Worm (Caenorhabditis elegans) whole organism, late embryonic: ENCODE data around the gene lim-6.
A peak's percentile ranks its signal among the peaks of the same experiment; 100 is the strongest.

Experiments
- C08G9.2 ChIP-seq: sonication (generic microtip); optimal IDR thresholded peaks from 2 replicates; lab custom pipeline; 2016; ENCODE audit warnings: mild to moderate bottlenecking, missing genetic modification characterization, moderate library complexity, missing compliant biosample characterization
- F13H6.1 ChIP-seq: sonication (generic microtip); optimal IDR thresholded peaks from 2 replicates; lab custom pipeline; 2016; ENCODE audit warnings: missing genetic modification characterization, missing compliant biosample characterization
- K02D7.2 ChIP-seq: sonication (generic microtip); optimal IDR thresholded peaks from 2 replicates; lab custom pipeline; 2017; ENCODE audit warnings: mild to moderate bottlenecking, missing genetic modification characterization, missing compliant biosample characterization
- ama-1 ChIP-seq: fragments of 150-350 bp; optimal IDR thresholded peaks from 2 replicates; lab custom pipeline; 2014
- ceh-14 ChIP-seq: sonication (generic microtip); optimal IDR thresholded peaks from 2 replicates; lab custom pipeline; 2016; ENCODE audit warnings: missing genotype, missing genetic modification characterization, missing compliant biosample characterization
- ceh-18 ChIP-seq: sonication (generic microtip); optimal IDR thresholded peaks from 2 replicates; lab custom pipeline; 2016; ENCODE audit warnings: missing genetic modification characterization, missing compliant biosample characterization
- ceh-19 ChIP-seq: fragments of 200-800 bp; sonication (Bioruptor generic); optimal IDR thresholded peaks from 2 replicates; lab custom pipeline; 2018; ENCODE audit warnings: mild to moderate bottlenecking, missing genetic modification characterization, missing compliant biosample characterization
- ceh-2 ChIP-seq: sonication (generic microtip); optimal IDR thresholded peaks from 2 replicates; lab custom pipeline; 2016; ENCODE audit warnings: missing genotype, missing genetic modification characterization, missing compliant biosample characterization
- ceh-24 ChIP-seq: sonication (generic microtip); optimal IDR thresholded peaks from 2 replicates; lab custom pipeline; 2016; ENCODE audit warnings: mild to moderate bottlenecking, missing genetic modification characterization, missing compliant biosample characterization
- ceh-31 ChIP-seq: sonication (generic microtip); optimal IDR thresholded peaks from 2 replicates; lab custom pipeline; 2016; ENCODE audit warnings: missing genetic modification characterization, missing compliant biosample characterization
- ceh-34 ChIP-seq: sonication (generic microtip); optimal IDR thresholded peaks from 2 replicates; lab custom pipeline; 2016; ENCODE audit warnings: mild to moderate bottlenecking, missing genetic modification characterization, missing compliant biosample characterization
- ceh-48 ChIP-seq: sonication (generic microtip); optimal IDR thresholded peaks from 2 replicates; lab custom pipeline; 2016; ENCODE audit warnings: missing genetic modification characterization, inconsistent platforms, missing compliant biosample characterization
- ceh-6 ChIP-seq: fragments of 200-800 bp; sonication (Bioruptor generic); optimal IDR thresholded peaks from 2 replicates; lab custom pipeline; 2018; ENCODE audit warnings: mild to moderate bottlenecking, missing genetic modification characterization, missing compliant biosample characterization
- dmd-4 ChIP-seq: sonication (generic microtip); optimal IDR thresholded peaks from 2 replicates; lab custom pipeline; 2016; ENCODE audit warnings: borderline replicate concordance, missing genetic modification characterization, missing compliant biosample characterization
- eyg-1 ChIP-seq: sonication (generic microtip); optimal IDR thresholded peaks from 2 replicates; lab custom pipeline; 2016; ENCODE audit warnings: missing genotype, missing genetic modification characterization, missing compliant biosample characterization
- fkh-10 ChIP-seq: fragments of 150-350 bp; optimal IDR thresholded peaks from 2 replicates; lab custom pipeline; 2014; ENCODE audit warnings: missing biosample characterization, missing genetic modification reagents, missing genetic modification characterization
- fkh-6 ChIP-seq: sonication (generic microtip); optimal IDR thresholded peaks from 2 replicates; lab custom pipeline; 2016; ENCODE audit warnings: missing genetic modification characterization, missing compliant biosample characterization
- hlh-15 ChIP-seq: sonication (generic microtip); optimal IDR thresholded peaks from 2 replicates; lab custom pipeline; 2016; ENCODE audit warnings: missing genetic modification characterization, missing compliant biosample characterization
- hlh-30 ChIP-seq: sonication (generic microtip); optimal IDR thresholded peaks from 2 replicates; lab custom pipeline; 2017; ENCODE audit warnings: antibody characterized with exemption, missing genetic modification characterization, missing compliant biosample characterization; ENCODE audit not compliant: insufficient read depth
- hlh-6 ChIP-seq: sonication (generic microtip); optimal IDR thresholded peaks from 2 replicates; lab custom pipeline; 2016; ENCODE audit warnings: missing genotype, missing genetic modification characterization, missing compliant biosample characterization
- mec-3 ChIP-seq: sonication (generic microtip); optimal IDR thresholded peaks from 2 replicates; lab custom pipeline; 2016; ENCODE audit warnings: borderline replicate concordance, missing genetic modification characterization, missing compliant biosample characterization
- nfya-1 ChIP-seq: sonication (generic microtip); optimal IDR thresholded peaks from 2 replicates; lab custom pipeline; 2017; ENCODE audit warnings: missing genetic modification characterization, mild to moderate bottlenecking, missing compliant biosample characterization, antibody characterized with exemption, moderate library complexity
- nhr-11 ChIP-seq: fragments of 150-350 bp; optimal IDR thresholded peaks from 2 replicates; lab custom pipeline; 2014; ENCODE audit warnings: missing biosample characterization, missing genetic modification characterization
- npax-4 ChIP-seq: sonication (generic microtip); optimal IDR thresholded peaks from 2 replicates; lab custom pipeline; 2016; ENCODE audit warnings: missing genetic modification characterization, missing compliant biosample characterization
- pag-3 ChIP-seq: sonication (generic microtip); optimal IDR thresholded peaks from 2 replicates; lab custom pipeline; 2016; ENCODE audit warnings: missing compliant biosample characterization, missing genetic modification characterization, borderline replicate concordance
- pat-9 ChIP-seq: fragments of 200-800 bp; sonication (Bioruptor generic); optimal IDR thresholded peaks from 2 replicates; lab custom pipeline; 2018; ENCODE audit warnings: mild to moderate bottlenecking, missing genetic modification characterization, moderate library complexity, missing compliant biosample characterization
- pax-1 ChIP-seq: fragments of 150-350 bp; optimal IDR thresholded peaks from 2 replicates; lab custom pipeline; 2014; ENCODE audit warnings: missing biosample characterization, missing genetic modification characterization
- pha-4 ChIP-seq: fragments of 150-350 bp; optimal IDR thresholded peaks from 2 replicates; lab custom pipeline; 2018; ENCODE audit warnings: missing biosample characterization, missing genetic modification reagents, missing genetic modification characterization
- ref-2 ChIP-seq: sonication (generic microtip); optimal IDR thresholded peaks from 2 replicates; lab custom pipeline; 2016; ENCODE audit warnings: missing genetic modification characterization, missing compliant biosample characterization
- rnt-1 ChIP-seq: sonication (generic microtip); optimal IDR thresholded peaks from 2 replicates; lab custom pipeline; 2016; ENCODE audit warnings: missing genetic modification characterization, missing compliant biosample characterization
- sdc-2 ChIP-seq: sonication (generic microtip); optimal IDR thresholded peaks from 2 replicates; lab custom pipeline; 2016; ENCODE audit warnings: missing genotype, missing genetic modification characterization, missing compliant biosample characterization
- syd-9 ChIP-seq: sonication (generic microtip); optimal IDR thresholded peaks from 2 replicates; lab custom pipeline; 2016; ENCODE audit warnings: mild to moderate bottlenecking, missing genetic modification characterization, moderate library complexity, missing compliant biosample characterization
- tbx-2 ChIP-seq: sonication (generic microtip); optimal IDR thresholded peaks from 2 replicates; lab custom pipeline; 2016; ENCODE audit warnings: missing genetic modification characterization, missing compliant biosample characterization
- tbx-7 ChIP-seq: sonication (generic microtip); optimal IDR thresholded peaks from 2 replicates; lab custom pipeline; 2016; ENCODE audit warnings: missing genotype, missing genetic modification characterization, missing compliant biosample characterization
- unc-3 ChIP-seq, 2 experiments: fragments of 200-800 bp in 1 of 2; sonication (Bioruptor generic) in 1 of 2; sonication (generic microtip) in 1 of 2; conservative IDR thresholded peaks in 1 of 2; optimal IDR thresholded peaks in 1 of 2; 2 replicates each; pipeline versions ENCODE4 v1.3.6 to Lab custom; 2016 to 2022; ENCODE audit warnings: missing compliant biosample characterization in 2 of 2, missing genetic modification characterization in 2 of 2, missing genetic modification reagents in 1 of 2
- unc-42 ChIP-seq: sonication (generic microtip); optimal IDR thresholded peaks from 2 replicates; lab custom pipeline; 2016; ENCODE audit warnings: missing genotype, missing genetic modification characterization, missing compliant biosample characterization
- unc-55 ChIP-seq: sonication (generic microtip); optimal IDR thresholded peaks from 2 replicates; lab custom pipeline; 2017; ENCODE audit warnings: missing biosample characterization, missing genetic modification reagents, missing genetic modification characterization
- unc-86 ChIP-seq: sonication (generic microtip); optimal IDR thresholded peaks from 2 replicates; lab custom pipeline; 2016; ENCODE audit warnings: missing genetic modification characterization, missing compliant biosample characterization
- zip-5 ChIP-seq: sonication (generic microtip); optimal IDR thresholded peaks from 2 replicates; lab custom pipeline; 2016; ENCODE audit warnings: missing genetic modification characterization, missing compliant biosample characterization

The lim-6 gene

ce11 chrX:1119305-1119704 lies 47.1 kb downstream of the lim-6 start, which contains the start of gene C05D9.7:
Gene C05D9.7, minus strand, starts transcription at chrX:1119405.
- TF ChIP-seq pax-1 (tag; lab: Kevin White, UChicago): no peak
- no peak for TF ChIP-seq tbx-7 (tag; lab: Kevin White, UChicago)
- no peak for TF ChIP-seq nhr-11 (tag; lab: Kevin White, UChicago)
- no peak for TF ChIP-seq eyg-1 (tag; lab: Kevin White, UChicago)
- TF ChIP-seq unc-3 (GFP tag; conservative IDR thresholded peaks at IDR 0.05; lab: Robert Waterston, UW): no peak
- TF ChIP-seq unc-3 (tag; optimal IDR thresholded peaks at IDR 0.05; lab: Kevin White, UChicago): no peak
- TF ChIP-seq ceh-24 (tag; lab: Kevin White, UChicago): no peak
- TF ChIP-seq hlh-15 (tag; lab: Kevin White, UChicago): no peak
- no peak for TF ChIP-seq ceh-19 (GFP tag; lab: Kevin White, UChicago)
- no peak for TF ChIP-seq rnt-1 (tag; lab: Kevin White, UChicago)
- TF ChIP-seq npax-4: no peak
- no peak for TF ChIP-seq hlh-30 (tag; lab: Kevin White, UChicago)
- no peak for TF ChIP-seq dmd-4 (tag; lab: Kevin White, UChicago)
- no peak for TF ChIP-seq mec-3
- no peak for TF ChIP-seq K02D7.2 (tag; lab: Kevin White, UChicago)
- no peak for TF ChIP-seq fkh-10
- no peak for TF ChIP-seq ceh-6 (GFP tag; lab: Kevin White, UChicago)
- no peak for TF ChIP-seq ref-2 (tag; lab: Kevin White, UChicago)

DNA sequence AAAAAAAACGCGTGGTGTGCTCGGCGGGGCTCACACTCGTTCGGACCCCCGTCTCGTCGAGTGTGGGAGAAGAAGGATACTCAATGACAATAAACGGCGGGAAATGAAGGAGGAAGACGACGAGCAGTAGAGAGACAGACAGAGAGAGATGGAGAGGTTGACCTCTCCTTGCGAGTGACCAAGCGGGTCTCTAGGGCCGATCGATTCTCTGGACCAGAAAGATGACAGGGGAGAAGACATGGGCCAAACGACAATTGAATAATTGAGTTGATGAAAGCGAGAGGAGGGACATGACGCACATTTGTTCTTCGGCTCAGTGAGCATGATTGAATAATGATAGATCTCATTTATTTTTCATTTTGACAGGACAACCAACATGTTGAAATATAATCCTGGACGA lies 48.1 kb downstream of the lim-6 start:
- TF ChIP-seq tbx-2 (peak; percentile 74), rnt-1 (tag; lab: Kevin White, UChicago) (peak; percentile 52), dmd-4 (tag; lab: Kevin White, UChicago) (no peak), fkh-6 (tag; lab: Kevin White, UChicago) (peak; percentile 11), F13H6.1 (peak; percentile 35), zip-5 (no peak), C08G9.2 (tag; lab: Kevin White, UChicago) (peak; percentile 19), unc-86 (tag; lab: Kevin White, UChicago) (no peak), unc-3 (GFP tag; conservative IDR thresholded peaks at IDR 0.05; lab: Robert Waterston, UW) (no peak), unc-3 (tag; optimal IDR thresholded peaks at IDR 0.05; lab: Kevin White, UChicago) (peak; percentile 2), hlh-6 (tag; lab: Kevin White, UChicago) (peak; percentile 63), ceh-2 (peak; percentile 44), hlh-30 (tag; lab: Kevin White, UChicago) (peak; percentile 5), hlh-15 (tag; lab: Kevin White, UChicago) (no peak), mec-3 (peak; percentile 25), pha-4 (tag; lab: Kevin White, UChicago) (no peak), fkh-10 (peak; percentile 2), ceh-34 (peak; percentile 66), syd-9 (tag; lab: Kevin White, UChicago) (peak; percentile 39), sdc-2 (tag; lab: Kevin White, UChicago) (peak; percentile 76), ceh-14 (tag; lab: Kevin White, UChicago) (peak; percentile 55), ceh-31 (tag; lab: Kevin White, UChicago) (peak; percentile 92), pat-9 (tag; lab: Kevin White, UChicago) (no peak), ceh-48 (tag; lab: Kevin White, UChicago) (peak; percentile 75), ceh-18 (tag; lab: Kevin White, UChicago) (peak; percentile 40), ama-1 (no peak), nfya-1 (peak; percentile 40), npax-4 (no peak), unc-42 (tag; lab: Kevin White, UChicago) (peak; percentile 98), ref-2 (tag; lab: Kevin White, UChicago) (peak; percentile 80), pag-3 (tag; lab: Kevin White, UChicago) (no peak), unc-55 (GFP tag; lab: Kevin White, UChicago) (peak; percentile 98)
